Worm (Caenorhabditis elegans) whole organism, young adult: ENCODE data around the gene srx-19.
"Not testable (repeated sequence)": the region's sequence is repeated elsewhere in the genome, so short reads cannot be mapped to it uniquely, and the experiment has no call there.

Experiments used
- B0261.1 ChIP-seq: sonication (generic microtip); optimal IDR thresholded peaks from 2 replicates; lab custom pipeline; 2016; ENCODE audit warnings: mild to moderate bottlenecking, missing genetic modification characterization, moderate library complexity, missing compliant biosample characterization
- C06A6.2 ChIP-seq: fragments of 200-800 bp; sonication (Bioruptor generic); conservative IDR thresholded peaks from 2 replicates; pipeline ENCODE4 v1.3.6; 2022; ENCODE audit warnings: missing genetic modification characterization, missing compliant biosample characterization
- F23B12.7 ChIP-seq: sonication (generic microtip); optimal IDR thresholded peaks from 2 replicates; lab custom pipeline; 2017; ENCODE audit warnings: missing genetic modification characterization, mild to moderate bottlenecking, missing compliant biosample characterization, antibody characterized with exemption, moderate library complexity; ENCODE audit not compliant: insufficient read depth
- F39B2.1 ChIP-seq: fragments of 200-800 bp; sonication (Bioruptor generic); IDR thresholded peaks from 2 replicates; pipeline ENCODE4 v1.3.6; 2022; ENCODE audit warnings: missing genetic modification reagents, missing genetic modification characterization, missing compliant biosample characterization
- F49E8.2 ChIP-seq: sonication (generic microtip); optimal IDR thresholded peaks from 3 replicates; lab custom pipeline; 2017; ENCODE audit warnings: missing genetic modification characterization, mild to moderate bottlenecking, missing compliant biosample characterization, antibody characterized with exemption, moderate library complexity; ENCODE audit not compliant: insufficient read depth
- F55B11.4 ChIP-seq: sonication (generic microtip); optimal IDR thresholded peaks from 2 replicates; lab custom pipeline; 2016; ENCODE audit warnings: missing compliant biosample characterization, missing genetic modification characterization, borderline replicate concordance; ENCODE audit not compliant: insufficient read depth
- F57A8.1 ChIP-seq: fragments of 200-800 bp; sonication (Bioruptor generic); optimal IDR thresholded peaks from 2 replicates; lab custom pipeline; 2018; ENCODE audit warnings: mild to moderate bottlenecking, missing genetic modification characterization, moderate library complexity, missing compliant biosample characterization
- K12H6.12 ChIP-seq: fragments of 200-800 bp; sonication (Bioruptor generic); optimal IDR thresholded peaks from 2 replicates; lab custom pipeline; 2018; ENCODE audit warnings: mild to moderate bottlenecking, missing genetic modification characterization, missing compliant biosample characterization
- Y56A3A.18 ChIP-seq: fragments of 200-800 bp; sonication (Bioruptor generic); IDR thresholded peaks from 2 replicates; pipeline ENCODE4 v1.3.6; 2022; ENCODE audit warnings: missing genetic modification reagents, missing genetic modification characterization, missing compliant biosample characterization
- Y67H2A.10 ChIP-seq: fragments of 200-800 bp; sonication (Bioruptor generic); conservative IDR thresholded peaks from 2 replicates; pipeline ENCODE4 v1.3.6; 2022; ENCODE audit warnings: missing genetic modification reagents, missing genetic modification characterization, missing compliant biosample characterization
- Y79H2A.3 ChIP-seq: fragments of 200-800 bp; sonication (Bioruptor generic); conservative IDR thresholded peaks from 2 replicates; pipeline ENCODE4 v1.3.6; 2022; ENCODE audit warnings: missing genetic modification reagents, missing genetic modification characterization, missing compliant biosample characterization
- ama-1 ChIP-seq, 3 experiments: fragments of 150-350 bp in 1 of 3; sonication (generic microtip) in 2 of 3; optimal IDR thresholded peaks; 2 replicates each; lab custom pipeline; 2014 to 2018; ENCODE audit warnings: missing biosample characterization in 2 of 3, missing genetic modification characterization in 2 of 3, missing genetic modification reagents in 2 of 3
- aptf-3 ChIP-seq: fragments of 200-800 bp; sonication (Bioruptor generic); IDR thresholded peaks from 2 replicates; pipeline ENCODE4 v1.3.6; 2022; ENCODE audit warnings: missing genetic modification characterization, missing compliant biosample characterization
- attf-3 ChIP-seq: fragments of 200-800 bp; sonication (Bioruptor generic); conservative IDR thresholded peaks from 2 replicates; pipeline ENCODE4 v1.3.6; 2022; ENCODE audit warnings: missing genetic modification reagents, missing genetic modification characterization, missing compliant biosample characterization
- attf-5 ChIP-seq: fragments of 200-800 bp; sonication (Bioruptor generic); optimal IDR thresholded peaks from 2 replicates; lab custom pipeline; 2018; ENCODE audit warnings: mild to moderate bottlenecking, missing genetic modification characterization, missing compliant biosample characterization
- bed-1 ChIP-seq: fragments of 200-800 bp; sonication (Bioruptor generic); IDR thresholded peaks from 2 replicates; pipeline ENCODE4 v1.3.6; 2022; ENCODE audit warnings: missing genetic modification reagents, missing genetic modification characterization, missing compliant biosample characterization
- cebp-1 ChIP-seq, 2 experiments: fragments of 200-800 bp in 1 of 2; sonication (Bioruptor generic) in 1 of 2; sonication (generic microtip) in 1 of 2; IDR thresholded peaks in 1 of 2; optimal IDR thresholded peaks in 1 of 2; 2 replicates each; pipeline versions ENCODE4 v1.3.6 to Lab custom; 2017 to 2022; ENCODE audit warnings: missing compliant biosample characterization in 2 of 2, missing genetic modification characterization in 2 of 2, mild to moderate bottlenecking in 1 of 2, missing genetic modification reagents in 1 of 2, moderate library complexity in 1 of 2
- ceh-27 ChIP-seq: fragments of 200-800 bp; sonication (Bioruptor generic); optimal IDR thresholded peaks from 2 replicates; lab custom pipeline; 2018; ENCODE audit warnings: mild to moderate bottlenecking, missing genetic modification characterization, moderate library complexity, missing compliant biosample characterization
- ceh-58 ChIP-seq: fragments of 200-800 bp; sonication (Bioruptor generic); IDR thresholded peaks from 2 replicates; pipeline ENCODE4 v1.3.6; 2022; ENCODE audit warnings: missing genetic modification characterization, missing compliant biosample characterization
- ceh-79 ChIP-seq: sonication (generic microtip); optimal IDR thresholded peaks from 2 replicates; lab custom pipeline; 2017; ENCODE audit warnings: mild to moderate bottlenecking, missing genetic modification characterization, missing compliant biosample characterization
- die-1 ChIP-seq: sonication (generic microtip); optimal IDR thresholded peaks from 2 replicates; lab custom pipeline; 2016; ENCODE audit warnings: missing genotype, mild to moderate bottlenecking, missing genetic modification characterization, missing compliant biosample characterization
- dox-1 ChIP-seq: fragments of 200-800 bp; sonication (Bioruptor generic); IDR thresholded peaks from 2 replicates; pipeline ENCODE4 v1.3.6; 2022; ENCODE audit warnings: missing genetic modification reagents, missing genetic modification characterization, missing compliant biosample characterization
- dpff-1 ChIP-seq: sonication (generic microtip); optimal IDR thresholded peaks from 2 replicates; lab custom pipeline; 2017; ENCODE audit warnings: mild to moderate bottlenecking, missing genetic modification characterization, missing compliant biosample characterization
- egrh-3 ChIP-seq: fragments of 200-800 bp; sonication (Bioruptor generic); IDR thresholded peaks from 2 replicates; pipeline ENCODE4 v1.3.6; 2022; ENCODE audit warnings: missing genetic modification reagents, missing genetic modification characterization, missing compliant biosample characterization
- hmg-20 ChIP-seq: fragments of 200-800 bp; sonication (Bioruptor generic); IDR thresholded peaks from 2 replicates; pipeline ENCODE4 v1.3.6; 2022; ENCODE audit warnings: missing genetic modification reagents, missing genetic modification characterization, missing compliant biosample characterization
- lag-1 ChIP-seq: fragments of 200-800 bp; sonication (Bioruptor generic); IDR thresholded peaks from 2 replicates; pipeline ENCODE4 v1.3.6; 2022; ENCODE audit warnings: missing genetic modification reagents, missing genetic modification characterization, missing compliant biosample characterization
- madf-3 ChIP-seq: fragments of 200-800 bp; sonication (Bioruptor generic); IDR thresholded peaks from 2 replicates; pipeline ENCODE4 v1.3.6; 2022; ENCODE audit warnings: missing genetic modification reagents, missing genetic modification characterization, missing compliant biosample characterization
- mxl-1 ChIP-seq: sonication (generic microtip); optimal IDR thresholded peaks from 2 replicates; lab custom pipeline; 2016; ENCODE audit warnings: missing genetic modification characterization, missing compliant biosample characterization
- nhr-80 ChIP-seq: sonication (generic microtip); optimal IDR thresholded peaks from 2 replicates; lab custom pipeline; 2016; ENCODE audit warnings: missing genetic modification characterization, missing compliant biosample characterization
- pbrm-1 ChIP-seq: fragments of 200-800 bp; sonication (Bioruptor generic); IDR thresholded peaks from 2 replicates; pipeline ENCODE4 v1.3.6; 2022; ENCODE audit warnings: missing genetic modification reagents, missing genetic modification characterization, missing compliant biosample characterization
- sptf-2 ChIP-seq: fragments of 200-800 bp; sonication (Bioruptor generic); optimal IDR thresholded peaks from 2 replicates; lab custom pipeline; 2018; ENCODE audit warnings: mild to moderate bottlenecking, missing genetic modification characterization, missing compliant biosample characterization
- tlf-1 ChIP-seq: fragments of 200-800 bp; sonication (Bioruptor generic); optimal IDR thresholded peaks from 2 replicates; lab custom pipeline; 2018; ENCODE audit warnings: mild to moderate bottlenecking, missing genetic modification characterization, missing compliant biosample characterization
- zim-3 ChIP-seq: sonication (generic microtip); optimal IDR thresholded peaks from 2 replicates; lab custom pipeline; 2017; ENCODE audit warnings: mild to moderate bottlenecking, missing genetic modification characterization, moderate library complexity, missing compliant biosample characterization
- ztf-22 ChIP-seq: fragments of 200-800 bp; sonication (Bioruptor generic); optimal IDR thresholded peaks from 2 replicates; lab custom pipeline; 2018; ENCODE audit warnings: mild to moderate bottlenecking, missing genetic modification characterization, moderate library complexity, missing compliant biosample characterization
- ztf-6 ChIP-seq: fragments of 200-800 bp; sonication (Bioruptor generic); IDR thresholded peaks from 2 replicates; pipeline ENCODE4 v1.3.6; 2022; ENCODE audit warnings: missing genetic modification reagents, missing genetic modification characterization, missing compliant biosample characterization

Gene srx-19

ce11 chrIV:6872958-6873357 is at the start of gene srx-19:
Gene srx-19 (plus strand): TSS chrIV:6873258.
- TF ChIP-seq die-1 (tag; lab: Kevin White, UChicago): no peak
- no peak for TF ChIP-seq dox-1 (GFP tag; lab: Robert Waterston, UW)
- no peak for TF ChIP-seq attf-3
- TF ChIP-seq ztf-6: no peak
- TF ChIP-seq, all 124 proteins: peak for 0

- peak; percentile 47 for TF ChIP-seq nhr-80 (tag; lab: Kevin White, UChicago)
- TF ChIP-seq F49E8.2 (tag; lab: Kevin White, UChicago): no peak
These were observed 48.4 kb upstream of the srx-19 start, which contains the start of gene H20E11.3 for ce11 chrIV:6824622-6825021. Gene H20E11.3 (plus strand): TSS chrIV:6824816.

- TF ChIP-seq Y67H2A.10; F39B2.1; hmg-20 (GFP tag; lab: Robert Waterston, UW): not testable (repeated sequence)
These were observed 45.6 kb upstream of the srx-19 start, which contains the start of gene H20E11.2 for ce11 chrIV:6827477-6827876. Gene H20E11.2 (plus strand): TSS chrIV:6827777.

- TF ChIP-seq nhr-80 (tag; lab: Kevin White, UChicago): peak; percentile 29
- no peak for TF ChIP-seq ceh-79 (tag; lab: Kevin White, UChicago)
These were observed 43.2 kb upstream of the srx-19 start, which contains the start of gene H20E11.1 for ce11 chrIV:6829902-6830301. Gene H20E11.1 (plus strand): TSS chrIV:6830145.

- TF ChIP-seq zim-3 (tag; lab: Kevin White, UChicago): no peak
- no peak for TF ChIP-seq ama-1 (optimal IDR thresholded peaks at IDR 0.05; lab: Kevin White, UChicago)
- no peak for TF ChIP-seq ama-1 (GFP tag; optimal IDR thresholded peaks at IDR 0.05; lab: Kevin White, UChicago)
- no peak for TF ChIP-seq pbrm-1
- TF ChIP-seq lag-1 (GFP tag; lab: Robert Waterston, UW): no peak
- no peak for TF ChIP-seq bed-1 (GFP tag; lab: Robert Waterston, UW)
- TF ChIP-seq dox-1 (GFP tag; lab: Robert Waterston, UW): no peak
- TF ChIP-seq F57A8.1 (GFP tag; lab: Kevin White, UChicago): no peak
- TF ChIP-seq madf-3 (GFP tag; lab: Robert Waterston, UW): no peak
- no peak for TF ChIP-seq F23B12.7 (tag; lab: Kevin White, UChicago)
- TF ChIP-seq sptf-2 (GFP tag; lab: Kevin White, UChicago): no peak
- TF ChIP-seq ztf-22: no peak
- TF ChIP-seq F55B11.4 (tag; lab: Kevin White, UChicago): no peak
- TF ChIP-seq dpff-1: no peak
- no peak for TF ChIP-seq egrh-3 (GFP tag; lab: Robert Waterston, UW)
- TF ChIP-seq attf-5: no peak
- TF ChIP-seq C06A6.2: no peak
- no peak for TF ChIP-seq mxl-1 (tag; lab: Kevin White, UChicago)
- no peak for TF ChIP-seq ceh-58
- TF ChIP-seq K12H6.12 (tag; lab: Kevin White, UChicago): no peak
- no peak for TF ChIP-seq Y56A3A.18 (GFP tag; lab: Robert Waterston, UW)
These were observed 40.9 kb upstream of the srx-19 start for ce11 chrIV:6832194-6832593.

- TF ChIP-seq dox-1 (GFP tag; lab: Robert Waterston, UW) (no peak), Y79H2A.3 (GFP tag; lab: Robert Waterston, UW) (no peak), tlf-1 (GFP tag; lab: Kevin White, UChicago) (no peak), nhr-80 (tag; lab: Kevin White, UChicago) (no peak), aptf-3 (GFP tag; lab: Robert Waterston, UW) (no peak), B0261.1 (tag; lab: Kevin White, UChicago) (no peak), F49E8.2 (tag; lab: Kevin White, UChicago) (no peak), cebp-1 (GFP tag; IDR thresholded peaks at IDR 0.05; lab: Robert Waterston, UW) (no peak), cebp-1 (tag; optimal IDR thresholded peaks at IDR 0.05; lab: Kevin White, UChicago) (no peak), ceh-27 (GFP tag; lab: Kevin White, UChicago) (no peak)
These were observed 39.4 kb upstream of the srx-19 start for ce11 chrIV:6833617-6834016.
